Worm (Caenorhabditis elegans) whole organism, L4/young adult: Measurements from ENCODE around the gene tbc-1.

Experiments
- W03F9.2 ChIP-seq: fragments of 150-350 bp; optimal IDR thresholded peaks from 2 replicates; lab custom pipeline; 2014; ENCODE audit warnings: missing biosample characterization, missing genetic modification characterization
- dao-5 ChIP-seq: sonication (generic microtip); optimal IDR thresholded peaks from 2 replicates; lab custom pipeline; 2016; ENCODE audit warnings: missing genotype, missing genetic modification characterization, moderate library complexity, missing compliant biosample characterization
- him-1 ChIP-seq: sonication (generic microtip); optimal IDR thresholded peaks from 2 replicates; lab custom pipeline; 2016; ENCODE audit warnings: missing genotype, missing genetic modification reagents, missing genetic modification characterization, missing compliant biosample characterization

DNA sequence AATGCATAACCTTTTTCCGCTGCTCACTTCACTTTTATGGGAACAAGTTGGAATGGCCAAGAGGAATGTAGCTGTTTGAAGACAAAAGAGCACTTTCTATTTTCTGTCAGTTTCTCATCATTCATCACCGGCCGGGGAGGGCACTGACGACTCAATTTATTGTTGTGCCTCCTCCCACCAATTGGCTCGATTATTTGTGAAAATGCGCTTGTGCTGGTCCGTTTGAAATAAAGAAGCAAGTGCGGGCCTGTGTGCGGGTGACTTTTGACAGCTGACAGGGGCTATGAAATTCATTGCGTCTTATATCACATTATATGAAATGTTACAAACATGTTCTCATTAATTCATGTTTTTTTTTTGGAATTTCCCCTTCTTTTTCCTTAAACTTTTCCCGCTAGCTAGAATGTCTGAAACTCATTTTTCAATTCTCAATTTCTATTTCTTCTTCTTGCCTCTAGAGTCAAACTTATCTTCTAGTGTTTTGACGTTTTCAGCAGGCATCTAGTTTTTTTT, 43.4 kb downstream of the tbc-1 start:
- TF ChIP-seq W03F9.2: no peak
- no peak for TF ChIP-seq him-1 (tag; lab: Kevin White, UChicago)
- TF ChIP-seq dao-5 (tag; lab: Kevin White, UChicago): no peak
